Worm (Caenorhabditis elegans): Measurements from ENCODE around the gene sri-7.

DNA sequence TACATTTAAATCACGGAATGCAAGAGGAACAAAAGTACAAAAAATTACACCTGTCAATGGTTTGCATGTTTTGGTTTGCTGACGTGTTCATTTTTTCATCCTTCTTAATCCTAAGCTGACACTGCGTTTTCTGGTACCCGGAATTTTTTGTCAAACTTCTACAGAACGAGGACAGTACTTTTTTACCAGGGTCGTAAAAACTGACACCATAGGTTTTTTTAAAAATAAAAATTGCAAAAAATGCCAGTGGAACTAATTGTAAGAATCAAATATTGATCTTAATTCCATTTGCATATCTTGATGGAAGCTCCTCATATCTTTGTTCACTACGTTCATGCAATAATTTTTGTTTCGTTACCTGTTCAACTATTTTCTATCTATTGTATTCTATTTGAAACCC lies 4.7 kb downstream of the sri-7 start, which contains the start of gene srh-258:
- TF ChIP-seq ztf-11 (tag; optimal IDR thresholded peaks at IDR 0.05) (no peak), aly-2 (tag; optimal IDR thresholded peaks at IDR 0.05) (no peak), ceh-82 (tag; optimal IDR thresholded peaks at IDR 0.05) (no peak), ZK546.5 (tag; optimal IDR thresholded peaks at IDR 0.05) (no peak), dmd-4 (tag; optimal IDR thresholded peaks at IDR 0.05) (no peak), skn-1 (tag; optimal IDR thresholded peaks at IDR 0.05) (no peak)
